Worm (Caenorhabditis elegans) whole organism, L1 larva: ENCODE results near the gene ZK662.2.
A peak's percentile ranks its signal among the peaks of the same experiment; 100 is the strongest.

ENCODE experiments used
- C16A3.4 ChIP-seq: fragments of 150-350 bp; optimal IDR thresholded peaks from 2 replicates; lab custom pipeline; 2014; ENCODE audit warnings: missing biosample characterization, missing genetic modification characterization
- Y116A8C.19 ChIP-seq: sonication (generic microtip); optimal IDR thresholded peaks from 2 replicates; lab custom pipeline; 2016; ENCODE audit warnings: missing compliant biosample characterization, missing genetic modification characterization, borderline replicate concordance
- blmp-1 ChIP-seq: fragments of 150-350 bp; optimal IDR thresholded peaks from 2 replicates; lab custom pipeline; 2014; ENCODE audit warnings: missing biosample characterization, missing genetic modification characterization
- ceh-63 ChIP-seq: fragments of 200-800 bp; sonication (Bioruptor generic); optimal IDR thresholded peaks from 2 replicates; lab custom pipeline; 2018; ENCODE audit warnings: mild to moderate bottlenecking, missing genetic modification characterization, missing compliant biosample characterization
- ceh-8 ChIP-seq: fragments of 200-800 bp; sonication (Bioruptor generic); optimal IDR thresholded peaks from 2 replicates; lab custom pipeline; 2018; ENCODE audit warnings: mild to moderate bottlenecking, missing genetic modification characterization, moderate library complexity, missing compliant biosample characterization
- ceh-82 ChIP-seq, 3 experiments: fragments of 150-350 bp in 1 of 3; sonication (generic microtip) in 2 of 3; optimal IDR thresholded peaks; 2 replicates each; lab custom pipeline; 2014 to 2017; ENCODE audit warnings: missing biosample characterization in 3 of 3, missing genetic modification characterization in 3 of 3
- ceh-90 ChIP-seq: sonication (generic microtip); optimal IDR thresholded peaks from 2 replicates; lab custom pipeline; 2016; ENCODE audit warnings: missing genetic modification characterization, missing compliant biosample characterization
- dpl-1 ChIP-seq, 3 experiments: fragments of 150-350 bp in 2 of 3; sonication (generic microtip) in 1 of 3; optimal IDR thresholded peaks; 2 replicates each; lab custom pipeline; 2014 to 2017; ENCODE audit warnings: missing biosample characterization in 3 of 3, missing genetic modification characterization in 3 of 3, missing genetic modification reagents in 3 of 3
- efl-1 ChIP-seq, 4 experiments: fragments of 150-350 bp; optimal IDR thresholded peaks in 3 of 4; peaks in 1 of 4; 1 replicate in 1 of 4; 2 replicates in 3 of 4; lab custom pipeline; 2014; ENCODE audit warnings: missing biosample characterization in 2 of 4, missing genetic modification characterization in 2 of 4, missing genetic modification reagents in 2 of 4
- efl-3 ChIP-seq: fragments of 200-800 bp; sonication (Bioruptor generic); optimal IDR thresholded peaks from 2 replicates; lab custom pipeline; 2018; ENCODE audit warnings: mild to moderate bottlenecking, missing genetic modification characterization, missing compliant biosample characterization
- egl-27 ChIP-seq, 2 experiments: fragments of 150-350 bp in 1 of 2; sonication (generic microtip); optimal IDR thresholded peaks; 3 replicates each; lab custom pipeline; 2017 to 2018; ENCODE audit warnings: missing biosample characterization in 2 of 2, missing genetic modification characterization in 2 of 2, missing genetic modification reagents in 2 of 2
- elt-2 ChIP-seq: sonication (generic microtip); optimal IDR thresholded peaks from 2 replicates; lab custom pipeline; 2016; ENCODE audit warnings: missing genetic modification characterization, mild to moderate bottlenecking, inconsistent platforms, missing compliant biosample characterization, missing genetic modification reagents
- elt-3 ChIP-seq, 6 experiments: fragments of 150-350 bp in 1 of 6; sonication (generic microtip); optimal IDR thresholded peaks; 2 replicates each; lab custom pipeline; 2017 to 2018; ENCODE audit warnings: missing biosample characterization in 6 of 6, missing genetic modification characterization in 6 of 6, inconsistent platforms in 1 of 6
- ets-5 ChIP-seq: fragments of 200-800 bp; sonication (Bioruptor generic); IDR thresholded peaks from 2 replicates; pipeline ENCODE4 v1.3.6; 2022; ENCODE audit warnings: missing genetic modification characterization, missing compliant biosample characterization
- fos-1 ChIP-seq: fragments of 150-350 bp; optimal IDR thresholded peaks from 2 replicates; lab custom pipeline; 2014; ENCODE audit warnings: missing biosample characterization, missing genetic modification characterization
- grh-1 ChIP-seq: fragments of 200-800 bp; sonication (Bioruptor generic); IDR thresholded peaks from 2 replicates; pipeline ENCODE4 v1.3.6; 2022; ENCODE audit warnings: missing genetic modification reagents, missing genetic modification characterization, missing compliant biosample characterization
- hlh-4 ChIP-seq: sonication (generic microtip); optimal IDR thresholded peaks from 2 replicates; lab custom pipeline; 2016; ENCODE audit warnings: mild to moderate bottlenecking, missing genetic modification characterization, missing compliant biosample characterization
- irx-1 ChIP-seq: sonication (generic microtip); optimal IDR thresholded peaks from 2 replicates; lab custom pipeline; 2016; ENCODE audit warnings: missing genetic modification characterization, missing compliant biosample characterization
- jun-1 ChIP-seq: fragments of 150-350 bp; optimal IDR thresholded peaks from 2 replicates; lab custom pipeline; 2014; ENCODE audit warnings: missing biosample characterization, missing genetic modification reagents, missing genetic modification characterization
- lin-13 ChIP-seq: fragments of 150-350 bp; optimal IDR thresholded peaks from 2 replicates; lab custom pipeline; 2014; ENCODE audit warnings: missing biosample characterization, missing genetic modification reagents, missing genetic modification characterization
- lin-39 ChIP-seq: fragments of 150-350 bp; optimal IDR thresholded peaks from 2 replicates; lab custom pipeline; 2014; ENCODE audit warnings: missing biosample characterization, missing genetic modification reagents, missing genetic modification characterization
- lir-3 ChIP-seq: sonication (generic microtip); optimal IDR thresholded peaks from 2 replicates; lab custom pipeline; 2016; ENCODE audit warnings: mild to moderate bottlenecking, missing genetic modification characterization, moderate library complexity, missing compliant biosample characterization; ENCODE audit not compliant: poor library complexity
- lsy-2 ChIP-seq, 2 experiments: fragments of 150-350 bp; optimal IDR thresholded peaks; 2 replicates each; lab custom pipeline; 2014; ENCODE audit warnings: missing biosample characterization in 2 of 2, missing genetic modification characterization in 2 of 2
- mab-9 ChIP-seq: fragments of 200-800 bp; sonication (Bioruptor generic); IDR thresholded peaks from 2 replicates; pipeline ENCODE4 v1.3.6; 2022; ENCODE audit warnings: missing genetic modification reagents, missing genetic modification characterization, missing compliant biosample characterization
- mdl-1 ChIP-seq, 2 experiments: fragments of 150-350 bp; optimal IDR thresholded peaks; 2 replicates each; lab custom pipeline; 2014 to 2017; ENCODE audit warnings: missing biosample characterization in 2 of 2, missing genetic modification characterization in 2 of 2, inconsistent platforms in 1 of 2
- mef-2 ChIP-seq: fragments of 150-350 bp; optimal IDR thresholded peaks from 2 replicates; lab custom pipeline; 2014; ENCODE audit warnings: missing biosample characterization, missing genetic modification characterization
- nhr-11 ChIP-seq: fragments of 150-350 bp; optimal IDR thresholded peaks from 2 replicates; lab custom pipeline; 2014; ENCODE audit warnings: missing biosample characterization, missing genetic modification characterization
- nhr-19 ChIP-seq: fragments of 200-800 bp; sonication (Bioruptor generic); conservative IDR thresholded peaks from 2 replicates; pipeline ENCODE4 v1.3.6; 2022; ENCODE audit warnings: missing genetic modification characterization, missing compliant biosample characterization
- nhr-20 ChIP-seq: sonication (generic microtip); optimal IDR thresholded peaks from 2 replicates; lab custom pipeline; 2016; ENCODE audit warnings: mild to moderate bottlenecking, missing genetic modification characterization, missing compliant biosample characterization
- nhr-237 ChIP-seq: fragments of 150-350 bp; optimal IDR thresholded peaks from 2 replicates; lab custom pipeline; 2014; ENCODE audit warnings: missing biosample characterization, missing genetic modification characterization
- nhr-28 ChIP-seq: fragments of 150-350 bp; optimal IDR thresholded peaks from 2 replicates; lab custom pipeline; 2014; ENCODE audit warnings: missing biosample characterization, missing genetic modification characterization
- nhr-47 ChIP-seq: sonication (generic microtip); optimal IDR thresholded peaks from 2 replicates; lab custom pipeline; 2016; ENCODE audit warnings: mild to moderate bottlenecking, missing genetic modification characterization, moderate library complexity, missing compliant biosample characterization
- nhr-71 ChIP-seq: sonication (generic microtip); optimal IDR thresholded peaks from 2 replicates; lab custom pipeline; 2016; ENCODE audit warnings: mild to moderate bottlenecking, missing genetic modification characterization, moderate library complexity, missing compliant biosample characterization
- nhr-77 ChIP-seq: fragments of 150-350 bp; optimal IDR thresholded peaks from 2 replicates; lab custom pipeline; 2014; ENCODE audit warnings: missing biosample characterization, missing genetic modification characterization
- nhr-85 ChIP-seq: sonication (generic microtip); peaks from one replicate; lab custom pipeline; 2016; ENCODE audit warnings: missing genetic modification characterization, inconsistent platforms, missing compliant biosample characterization
- nhr-90 ChIP-seq: sonication (generic microtip); optimal IDR thresholded peaks from 2 replicates; lab custom pipeline; 2016; ENCODE audit warnings: mild to moderate bottlenecking, missing genetic modification characterization, missing compliant biosample characterization; ENCODE audit not compliant: poor library complexity
- pag-3 ChIP-seq: sonication (generic microtip); optimal IDR thresholded peaks from 2 replicates; lab custom pipeline; 2017; ENCODE audit warnings: missing genetic modification characterization, mild to moderate bottlenecking, missing compliant biosample characterization, antibody characterized with exemption, borderline replicate concordance; ENCODE audit not compliant: insufficient read depth
- pax-3 ChIP-seq: fragments of 200-800 bp; sonication (Bioruptor generic); optimal IDR thresholded peaks from 2 replicates; lab custom pipeline; 2018; ENCODE audit warnings: mild to moderate bottlenecking, missing genetic modification characterization, moderate library complexity, missing compliant biosample characterization
- pqm-1 ChIP-seq: sonication (generic microtip); optimal IDR thresholded peaks from 3 replicates; lab custom pipeline; 2017; ENCODE audit warnings: missing biosample characterization, missing genetic modification characterization
- skn-1 ChIP-seq: fragments of 150-350 bp; optimal IDR thresholded peaks from 2 replicates; lab custom pipeline; 2014; ENCODE audit warnings: missing biosample characterization, missing genetic modification characterization
- snpc-4 ChIP-seq: fragments of 150-350 bp; optimal IDR thresholded peaks from 2 replicates; lab custom pipeline; 2014; ENCODE audit warnings: missing biosample characterization, missing genetic modification characterization
- snu-23 ChIP-seq: sonication (generic microtip); optimal IDR thresholded peaks from 2 replicates; lab custom pipeline; 2016; ENCODE audit warnings: missing genetic modification characterization, missing compliant biosample characterization
- sox-4 ChIP-seq: sonication (generic microtip); optimal IDR thresholded peaks from 2 replicates; lab custom pipeline; 2016; ENCODE audit warnings: missing genetic modification characterization, missing compliant biosample characterization
- sup-37 ChIP-seq: fragments of 200-800 bp; sonication (Bioruptor generic); optimal IDR thresholded peaks from 2 replicates; lab custom pipeline; 2018; ENCODE audit warnings: mild to moderate bottlenecking, missing genetic modification characterization, missing compliant biosample characterization
- swsn-7 ChIP-seq: sonication (generic microtip); optimal IDR thresholded peaks from 2 replicates; lab custom pipeline; 2016; ENCODE audit warnings: missing genetic modification characterization, missing compliant biosample characterization
- tbx-2 ChIP-seq: sonication (generic microtip); optimal IDR thresholded peaks from 2 replicates; lab custom pipeline; 2016; ENCODE audit warnings: missing genetic modification characterization, missing compliant biosample characterization
- tlp-1 ChIP-seq: fragments of 150-350 bp; optimal IDR thresholded peaks from 2 replicates; lab custom pipeline; 2014; ENCODE audit warnings: missing biosample characterization, missing genetic modification characterization
- unc-86 ChIP-seq: sonication (generic microtip); optimal IDR thresholded peaks from 2 replicates; lab custom pipeline; 2016; ENCODE audit warnings: missing genetic modification characterization, missing compliant biosample characterization
- unc-98 ChIP-seq: fragments of 200-800 bp; sonication (Bioruptor generic); IDR thresholded peaks from 2 replicates; pipeline ENCODE4 v1.3.6; 2022; ENCODE audit warnings: missing genetic modification characterization, missing compliant biosample characterization
- xbp-1 ChIP-seq: sonication (generic microtip); optimal IDR thresholded peaks from 2 replicates; lab custom pipeline; 2016; ENCODE audit warnings: missing genetic modification characterization, missing compliant biosample characterization
- zip-4 ChIP-seq: fragments of 200-800 bp; sonication (Bioruptor generic); optimal IDR thresholded peaks from 2 replicates; lab custom pipeline; 2018; ENCODE audit warnings: mild to moderate bottlenecking, missing genetic modification characterization, moderate library complexity, missing compliant biosample characterization
- ztf-11 ChIP-seq, 2 experiments: sonication (generic microtip); optimal IDR thresholded peaks; 2 replicates each; lab custom pipeline; 2016 to 2017; ENCODE audit warnings: missing genetic modification characterization in 2 of 2, missing biosample characterization in 1 of 2, missing compliant biosample characterization in 1 of 2

Gene ZK662.2

DNA sequence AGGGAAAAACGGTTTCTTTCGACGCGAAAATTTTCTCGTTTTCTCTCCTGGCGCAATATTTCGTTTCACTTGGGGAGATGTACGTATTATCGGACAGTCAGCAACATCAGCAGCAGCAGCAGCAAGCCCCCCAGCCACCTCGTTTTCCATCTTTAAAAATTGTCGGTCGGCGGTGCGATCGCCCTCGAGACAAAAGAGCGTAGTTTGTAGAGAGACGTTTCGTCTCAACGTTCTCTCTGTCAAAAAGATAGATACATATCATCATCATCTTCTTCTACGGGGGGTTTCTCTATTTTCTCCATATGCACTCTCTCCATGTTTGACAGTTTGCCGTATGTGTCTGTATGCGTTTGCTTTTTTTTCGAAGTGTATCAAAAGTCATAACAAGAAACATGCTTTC lies 13.1 kb downstream of the ZK662.2 start (continued):
- peak; percentile 9 for TF ChIP-seq C16A3.4 (tag; lab: Kevin White, UChicago)
- no peak for TF ChIP-seq nhr-28 (tag; lab: Kevin White, UChicago)
- peak; percentile 32 for TF ChIP-seq elt-2 (tag; lab: Kevin White, UChicago)
- peak; percentile 51 for TF ChIP-seq tbx-2 (tag; lab: Kevin White, UChicago)
- TF ChIP-seq unc-98 (GFP tag; lab: Robert Waterston, UW) = no peak
- TF ChIP-seq unc-86 = no peak
- TF ChIP-seq jun-1 (tag; lab: Kevin White, UChicago) = peak; percentile 36
- TF ChIP-seq elt-3 (tag; optimal IDR thresholded peaks at IDR 0.05; lab: Kevin White, UChicago) = peak in 2 of 6 experiments; percentile 81 to 84
- no peak for TF ChIP-seq dpl-1 (GFP tag; optimal IDR thresholded peaks at IDR 0.05; lab: Kevin White, UChicago)
- no peak for TF ChIP-seq mef-2 (tag; lab: Kevin White, UChicago)
- no peak for TF ChIP-seq sox-4 (tag; lab: Kevin White, UChicago)
- TF ChIP-seq fos-1 (tag; lab: Kevin White, UChicago) = no peak
- TF ChIP-seq mdl-1 (tag; optimal IDR thresholded peaks at IDR 0.05; lab: Kevin White, UChicago) = peak in 1 of 2 experiments; percentile 78
- no peak for TF ChIP-seq sup-37 (GFP tag; lab: Kevin White, UChicago)
- TF ChIP-seq ets-5 (GFP tag; lab: Robert Waterston, UW) = no peak
- TF ChIP-seq grh-1 (GFP tag; lab: Robert Waterston, UW) = 0 out of 2 replicates have a peak, but pooled peaks have one; percentile 18
- TF ChIP-seq lir-3 (tag; lab: Kevin White, UChicago) = no peak
- TF ChIP-seq pqm-1 (tag; lab: Kevin White, UChicago) = no peak
- TF ChIP-seq lsy-2 (tag; optimal IDR thresholded peaks at IDR 0.05; lab: Kevin White, UChicago) = peak in 1 of 2 experiments; percentile 16
- peak; percentile 92 for TF ChIP-seq nhr-85
- TF ChIP-seq nhr-237 (tag; lab: Kevin White, UChicago) = no peak
- TF ChIP-seq nhr-77 = peak; percentile 64
- no peak for TF ChIP-seq ceh-8
- TF ChIP-seq ceh-63 (GFP tag; lab: Kevin White, UChicago) = no peak
- no peak for TF ChIP-seq efl-1 (optimal IDR thresholded peaks at IDR 0.05; lab: Kevin White, UChicago)
- TF ChIP-seq efl-1 (GFP tag; optimal IDR thresholded peaks at IDR 0.05 in 1 of 2; lab: Kevin White, UChicago) = peak in 1 of 2 experiments; percentile 71
- no peak for TF ChIP-seq xbp-1 (tag; lab: Kevin White, UChicago)
- peak in 1 of 2 experiments; percentile 68 for TF ChIP-seq egl-27 (tag; optimal IDR thresholded peaks at IDR 0.05; lab: Kevin White, UChicago)
- peak; percentile 63 for TF ChIP-seq snu-23 (GFP tag; lab: Kevin White, UChicago)
- TF ChIP-seq blmp-1 (tag; lab: Kevin White, UChicago) = peak; percentile 90
- peak; percentile 13 for TF ChIP-seq nhr-47 (tag; lab: Kevin White, UChicago)
- no peak for TF ChIP-seq ceh-90 (tag; lab: Kevin White, UChicago)
- TF ChIP-seq nhr-11 = no peak
- no peak for TF ChIP-seq pag-3 (tag; lab: Kevin White, UChicago)
- no peak for TF ChIP-seq snpc-4 (tag; lab: Kevin White, UChicago)
- peak; percentile 87 for TF ChIP-seq nhr-20 (tag; lab: Kevin White, UChicago)
- TF ChIP-seq swsn-7 (tag; lab: Kevin White, UChicago) = no peak
- no peak for TF ChIP-seq zip-4
- no peak for TF ChIP-seq ceh-82 (tag; optimal IDR thresholded peaks at IDR 0.05; lab: Kevin White, UChicago)
- peak; percentile 53 for TF ChIP-seq nhr-90 (tag; lab: Kevin White, UChicago)
- TF ChIP-seq efl-3 (GFP tag; lab: Kevin White, UChicago) = no peak
- TF ChIP-seq tlp-1 (tag; lab: Kevin White, UChicago) = no peak
- no peak for TF ChIP-seq Y116A8C.19 (tag; lab: Kevin White, UChicago)
- no peak for TF ChIP-seq ztf-11 (tag; optimal IDR thresholded peaks at IDR 0.05; lab: Kevin White, UChicago)
- no peak for TF ChIP-seq skn-1 (tag; lab: Kevin White, UChicago)
- TF ChIP-seq nhr-19 (GFP tag; lab: Robert Waterston, UW) = peak; percentile 15; the same call in 1 of the 2 replicates
- peak; percentile 53 for TF ChIP-seq nhr-71 (tag; lab: Kevin White, UChicago)
- no peak for TF ChIP-seq lin-39 (tag; lab: Kevin White, UChicago)
- no peak for TF ChIP-seq pax-3 (tag; lab: Kevin White, UChicago)
- TF ChIP-seq irx-1 = no peak
- no peak for TF ChIP-seq lin-13 (GFP tag; lab: Kevin White, UChicago)
- no peak for TF ChIP-seq hlh-4 (tag; lab: Kevin White, UChicago)
- TF ChIP-seq mab-9 (GFP tag; lab: Robert Waterston, UW) = no peak
